Worm (Caenorhabditis elegans): ENCODE data around the gene R02D1.2.

DNA sequence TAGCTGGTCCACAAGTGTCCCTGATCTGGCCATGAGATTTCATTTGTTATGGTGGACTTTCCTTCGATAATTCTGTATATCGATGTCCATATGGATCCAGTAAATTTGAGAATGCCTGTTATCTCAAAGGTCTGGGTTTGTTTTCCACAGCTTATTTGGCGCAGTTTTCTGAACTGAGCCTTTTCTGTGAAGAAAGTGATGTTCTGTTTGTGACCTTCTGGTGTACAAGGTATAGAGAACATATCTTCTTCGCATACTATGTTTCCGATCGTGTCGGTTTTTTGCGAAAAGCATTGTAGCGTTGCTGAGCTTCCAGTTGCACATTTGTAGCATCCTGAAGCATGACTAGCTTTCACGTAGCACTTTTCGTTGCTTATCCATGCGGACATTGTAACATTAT, 19.8 kb downstream of the R02D1.2 start:
- TF ChIP-seq lsy-2 (tag; optimal IDR thresholded peaks at IDR 0.05) (no peak), aly-2 (tag; optimal IDR thresholded peaks at IDR 0.05) (no peak), mdl-1 (tag; optimal IDR thresholded peaks at IDR 0.05) (no peak), nhr-11 (tag; optimal IDR thresholded peaks at IDR 0.05) (no peak), ztf-11 (tag; optimal IDR thresholded peaks at IDR 0.05) (no peak), ZK546.5 (tag; optimal IDR thresholded peaks at IDR 0.05) (no peak), elt-3 (tag; optimal IDR thresholded peaks at IDR 0.05) (no peak), ama-1 (optimal IDR thresholded peaks at IDR 0.05) (no peak), zag-1 (tag; optimal IDR thresholded peaks at IDR 0.05) (no peak), nhr-77 (tag; optimal IDR thresholded peaks at IDR 0.05) (no peak), lin-39 (tag; optimal IDR thresholded peaks at IDR 0.05) (no peak), snpc-4 (tag; optimal IDR thresholded peaks at IDR 0.05) (no peak)
